Fruit fly (Drosophila melanogaster) whole organism, embryonic: ENCODE measurements around the gene ash1.

ENCODE experiments used
- Awh ChIP-seq: fragments of 200-800 bp; sonication (Bioruptor generic); IDR thresholded peaks from 2 replicates; pipeline ENCODE4, ENCODE4 v1.3.6; 2022; ENCODE audit warnings: missing biosample characterization, missing genetic modification characterization
- CG10147 ChIP-seq: fragments of 200-800 bp; sonication (Bioruptor generic); optimal IDR thresholded peaks from 2 replicates; lab custom pipeline; 2019; ENCODE audit warnings: missing biosample characterization, mild to moderate bottlenecking, missing genetic modification characterization, moderate library complexity
- CG1024 ChIP-seq: fragments of 200-800 bp; sonication (Bioruptor generic); IDR thresholded peaks from 2 replicates; pipeline ENCODE4 v1.3.6; 2022; ENCODE audit warnings: missing biosample characterization, missing genetic modification characterization
- CG10274 ChIP-seq: fragments of 200-800 bp; sonication (Bioruptor generic); optimal IDR thresholded peaks from 3 replicates; lab custom pipeline; 2017; ENCODE audit warnings: missing biosample characterization, mild to moderate bottlenecking, missing genetic modification characterization
- CG10565 ChIP-seq: fragments of 200-800 bp; sonication (Bioruptor generic); optimal IDR thresholded peaks from 3 replicates; lab custom pipeline; 2016; ENCODE audit warnings: missing biosample characterization, mild to moderate bottlenecking, missing genetic modification characterization
- CG10959 ChIP-seq: fragments of 200-800 bp; sonication (Bioruptor generic); IDR thresholded peaks from 2 replicates; pipeline ENCODE4 v1.3.6; 2022; ENCODE audit warnings: missing biosample characterization, missing genetic modification characterization
- CG11456 ChIP-seq: fragments of 200-800 bp; sonication (Bioruptor generic); IDR thresholded peaks from 3 replicates; pipeline ENCODE4 v1.3.6; 2022; ENCODE audit warnings: missing biosample characterization, missing genetic modification characterization
- CG11695 ChIP-seq: fragments of 200-800 bp; sonication (Bioruptor generic); IDR thresholded peaks from 3 replicates; pipeline ENCODE4 v1.3.6; 2022; ENCODE audit warnings: missing biosample characterization, missing genetic modification characterization
- CG13296 ChIP-seq: fragments of 200-800 bp; sonication (Bioruptor generic); optimal IDR thresholded peaks from 3 replicates; lab custom pipeline; 2018; ENCODE audit warnings: missing biosample characterization, mild to moderate bottlenecking, missing genetic modification characterization
- CG1602 ChIP-seq: fragments of 200-800 bp; sonication (Bioruptor generic); optimal IDR thresholded peaks from 3 replicates; lab custom pipeline; 2016; ENCODE audit warnings: missing biosample characterization, missing genetic modification characterization
- CG1792 ChIP-seq: fragments of 200-800 bp; sonication (Bioruptor generic); optimal IDR thresholded peaks from 2 replicates; lab custom pipeline; 2016; ENCODE audit warnings: missing biosample characterization, missing genetic modification characterization
- CG18764 ChIP-seq: fragments of 200-800 bp; sonication (Bioruptor generic); optimal IDR thresholded peaks from 3 replicates; lab custom pipeline; 2016; ENCODE audit warnings: missing biosample characterization, missing genetic modification characterization
- CG2129 ChIP-seq: fragments of 200-800 bp; sonication (Bioruptor generic); IDR thresholded peaks from 2 replicates; pipeline ENCODE4 v1.3.6; 2022; ENCODE audit warnings: missing biosample characterization, missing genetic modification characterization; ENCODE audit not compliant: partially characterized antibody
- CG2712 ChIP-seq: fragments of 200-800 bp; optimal IDR thresholded peaks from 3 replicates; lab custom pipeline; 2019; ENCODE audit warnings: missing biosample characterization, mild to moderate bottlenecking, missing genetic modification characterization, moderate library complexity
- CG30431 ChIP-seq: fragments of 200-800 bp; sonication (Bioruptor generic); optimal IDR thresholded peaks from 2 replicates; lab custom pipeline; 2017; ENCODE audit warnings: missing biosample characterization, missing genetic modification characterization
- CG3281 ChIP-seq: fragments of 200-800 bp; sonication (Bioruptor generic); optimal IDR thresholded peaks from 3 replicates; lab custom pipeline; 2017; ENCODE audit warnings: missing biosample characterization, mild to moderate bottlenecking, missing genetic modification characterization
- CG34224 ChIP-seq: fragments of 200-800 bp; sonication (Bioruptor generic); IDR thresholded peaks from 3 replicates; pipeline ENCODE4 v1.3.6; 2022; ENCODE audit warnings: missing biosample characterization, missing genetic modification characterization; ENCODE audit not compliant: partially characterized antibody
- CG4404 ChIP-seq: fragments of 200-800 bp; sonication (Bioruptor generic); IDR thresholded peaks from 2 replicates; pipeline ENCODE4 v1.3.6; 2022; ENCODE audit warnings: missing biosample characterization, missing genetic modification characterization
- CG7786 ChIP-seq: fragments of 200-800 bp; sonication (Bioruptor generic); optimal IDR thresholded peaks from 2 replicates; lab custom pipeline; 2016; ENCODE audit warnings: missing biosample characterization, missing genetic modification characterization
- CG9932 ChIP-seq: fragments of 200-800 bp; sonication (Bioruptor generic); IDR thresholded peaks from 2 replicates; pipeline ENCODE4 v1.3.6; 2022; ENCODE audit warnings: missing biosample characterization, missing genetic modification characterization
- Hand ChIP-seq: fragments of 200-800 bp; sonication (Bioruptor generic); optimal IDR thresholded peaks from 2 replicates; lab custom pipeline; 2017; ENCODE audit warnings: mild to moderate bottlenecking, missing biosample characterization, missing genetic modification reagents, missing genetic modification characterization
- Lim3 ChIP-seq: fragments of 200-800 bp; sonication (Bioruptor generic); IDR thresholded peaks from 2 replicates; pipeline ENCODE4 v1.3.6; 2022; ENCODE audit warnings: missing biosample characterization, missing genetic modification characterization
- MBD-R2 ChIP-seq: fragments of 200-800 bp; sonication (Bioruptor generic); IDR thresholded peaks from 2 replicates; pipeline ENCODE4 v1.3.6; 2022; ENCODE audit warnings: missing biosample characterization, missing genetic modification characterization
- NC2α ChIP-seq: fragments of 200-800 bp; sonication (Bioruptor generic); optimal IDR thresholded peaks from 2 replicates; lab custom pipeline; 2016; ENCODE audit warnings: missing biosample characterization, missing genetic modification characterization
- Opbp ChIP-seq: fragments of 200-800 bp; sonication (Bioruptor generic); IDR thresholded peaks from 3 replicates; pipeline ENCODE4 v1.3.6; 2022; ENCODE audit warnings: missing biosample characterization, missing genetic modification characterization; ENCODE audit not compliant: partially characterized antibody
- Pdp1 ChIP-seq, 2 experiments: fragments of 200-800 bp; sonication (Bioruptor generic); optimal IDR thresholded peaks; 3 replicates each; lab custom pipeline; 2016; ENCODE audit warnings: missing biosample characterization in 2 of 2, missing genetic modification characterization in 2 of 2, mild to moderate bottlenecking in 1 of 2, moderate library complexity in 1 of 2
- Ravus ChIP-seq: fragments of 200-800 bp; sonication (Bioruptor generic); IDR thresholded peaks from 2 replicates; pipeline ENCODE4 v1.3.6; 2022; ENCODE audit warnings: missing biosample characterization, missing genetic modification characterization
- Six4 ChIP-seq: fragments of 200-800 bp; sonication (Bioruptor generic); optimal IDR thresholded peaks from 2 replicates; lab custom pipeline; 2016; ENCODE audit warnings: missing biosample characterization, missing genetic modification characterization
- Sox102F ChIP-seq: fragments of 200-800 bp; sonication (Bioruptor generic); optimal IDR thresholded peaks from 2 replicates; lab custom pipeline; 2018; ENCODE audit warnings: missing biosample characterization, mild to moderate bottlenecking, missing genetic modification characterization, moderate library complexity
- aop ChIP-seq: fragments of 200-800 bp; sonication (Bioruptor generic); IDR thresholded peaks from 2 replicates; pipeline ENCODE4 v1.3.6; 2022; ENCODE audit warnings: missing biosample characterization, missing genetic modification characterization
- bigmax ChIP-seq: fragments of 200-800 bp; sonication (Bioruptor generic); optimal IDR thresholded peaks from 2 replicates; lab custom pipeline; 2018; ENCODE audit warnings: missing biosample characterization, mild to moderate bottlenecking, missing genetic modification characterization
- dan ChIP-seq: fragments of 200-800 bp; sonication (Bioruptor generic); IDR thresholded peaks from 2 replicates; pipeline ENCODE4 v1.3.6; 2022; ENCODE audit warnings: missing biosample characterization, missing genetic modification characterization
- gsb ChIP-seq: fragments of 200-800 bp; sonication (Bioruptor generic); IDR thresholded peaks from 2 replicates; pipeline ENCODE4 v1.3.6; 2022; ENCODE audit warnings: missing biosample characterization, missing genetic modification characterization
- hb ChIP-seq: fragments of 200-800 bp; sonication (Bioruptor generic); IDR thresholded peaks from 3 replicates; pipeline ENCODE4 v1.3.6; 2022; ENCODE audit warnings: missing biosample characterization, missing genetic modification characterization; ENCODE audit not compliant: partially characterized antibody
- her ChIP-seq: fragments of 200-800 bp; sonication (Bioruptor generic); optimal IDR thresholded peaks from 2 replicates; lab custom pipeline; 2016; ENCODE audit warnings: missing biosample characterization, missing genetic modification characterization
- jumu ChIP-seq: fragments of 200-800 bp; sonication (Bioruptor generic); optimal IDR thresholded peaks from 3 replicates; lab custom pipeline; 2016; ENCODE audit warnings: missing biosample characterization, missing genetic modification characterization
- lmd ChIP-seq: fragments of 200-800 bp; sonication (Bioruptor generic); IDR thresholded peaks from 2 replicates; pipeline ENCODE4 v1.3.6; 2022; ENCODE audit warnings: missing biosample characterization, missing genetic modification characterization
- maf-S ChIP-seq: fragments of 200-800 bp; sonication (Bioruptor generic); optimal IDR thresholded peaks from 2 replicates; lab custom pipeline; 2016; ENCODE audit warnings: missing biosample characterization, missing genetic modification characterization
- oc ChIP-seq: fragments of 200-800 bp; sonication (Bioruptor generic); optimal IDR thresholded peaks from 2 replicates; lab custom pipeline; 2018; ENCODE audit warnings: missing biosample characterization, mild to moderate bottlenecking, missing genetic modification characterization, moderate library complexity
- prd ChIP-seq, 3 experiments: fragments of >200 bp in 2 of 3; fragments of 200-800 bp in 1 of 3; sonication (Bioruptor generic) in 1 of 3; optimal IDR thresholded peaks in 2 of 3; IDR thresholded peaks in 1 of 3; 2 replicates in 2 of 3; 3 replicates in 1 of 3; pipeline versions ENCODE4 v1.3.6 to Lab custom; 2017 to 2022; ENCODE audit warnings: missing biosample characterization in 1 of 3, missing genetic modification characterization in 1 of 3
- run ChIP-seq: fragments of 200-800 bp; sonication (Bioruptor generic); optimal IDR thresholded peaks from 3 replicates; lab custom pipeline; 2018; ENCODE audit warnings: missing biosample characterization, mild to moderate bottlenecking, missing genetic modification characterization
- slp2 ChIP-seq: fragments of 200-800 bp; sonication (Bioruptor generic); optimal IDR thresholded peaks from 2 replicates; lab custom pipeline; 2016; ENCODE audit warnings: missing biosample characterization, missing genetic modification characterization
- sob ChIP-seq: fragments of 200-800 bp; sonication (Bioruptor generic); IDR thresholded peaks from 2 replicates; pipeline ENCODE4 v1.3.6; 2022; ENCODE audit warnings: missing biosample characterization, missing genetic modification characterization
- tgo ChIP-seq: fragments of 200-800 bp; sonication (Bioruptor generic); IDR thresholded peaks from 3 replicates; pipeline ENCODE4 v1.3.6; 2022; ENCODE audit warnings: missing biosample characterization, missing genetic modification characterization
- tio ChIP-seq: fragments of 200-800 bp; sonication (Bioruptor generic); optimal IDR thresholded peaks from 2 replicates; lab custom pipeline; 2017; ENCODE audit warnings: missing biosample characterization, missing genetic modification characterization, inconsistent platforms
- twi ChIP-seq: fragments of 200-800 bp; optimal IDR thresholded peaks from 2 replicates; lab custom pipeline; 2019; ENCODE audit warnings: missing biosample characterization, mild to moderate bottlenecking, missing genetic modification characterization, moderate library complexity
- zen2 ChIP-seq: fragments of 200-800 bp; sonication (Bioruptor generic); IDR thresholded peaks from 3 replicates; pipeline ENCODE4 v1.3.6; 2022; ENCODE audit warnings: missing biosample characterization, missing genetic modification characterization; ENCODE audit not compliant: partially characterized antibody

ash1 gene

DNA sequence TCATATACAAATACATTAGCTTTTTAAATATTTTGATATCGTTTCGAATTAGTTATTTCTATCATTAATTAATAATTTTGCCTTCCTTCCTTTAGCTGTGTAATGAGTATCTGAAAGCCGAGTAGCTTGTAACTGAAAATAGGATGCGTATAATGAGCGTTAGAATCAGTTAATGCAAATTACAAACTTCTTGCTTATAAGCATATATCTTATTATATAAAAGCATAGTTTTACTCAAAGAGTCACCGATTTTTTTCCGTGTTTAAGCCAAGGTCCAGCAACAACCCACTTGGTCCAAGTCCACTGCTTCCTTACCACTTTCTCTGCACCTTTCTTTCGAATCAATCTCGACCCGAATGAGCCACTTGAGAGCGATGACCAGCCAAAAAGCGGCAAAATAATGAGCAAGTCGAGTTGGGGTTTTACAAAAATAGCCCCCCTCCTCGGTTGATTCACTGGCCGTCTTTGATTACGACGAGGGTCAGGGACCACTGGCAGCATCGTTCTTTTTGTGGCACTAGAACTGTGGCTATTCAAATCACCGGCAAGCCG lies 42.6 kb downstream of the ash1 start (continued):
- TF ChIP-seq aop (no peak), maf-S (GFP tag; lab: Kevin White, UChicago) (no peak)

DNA sequence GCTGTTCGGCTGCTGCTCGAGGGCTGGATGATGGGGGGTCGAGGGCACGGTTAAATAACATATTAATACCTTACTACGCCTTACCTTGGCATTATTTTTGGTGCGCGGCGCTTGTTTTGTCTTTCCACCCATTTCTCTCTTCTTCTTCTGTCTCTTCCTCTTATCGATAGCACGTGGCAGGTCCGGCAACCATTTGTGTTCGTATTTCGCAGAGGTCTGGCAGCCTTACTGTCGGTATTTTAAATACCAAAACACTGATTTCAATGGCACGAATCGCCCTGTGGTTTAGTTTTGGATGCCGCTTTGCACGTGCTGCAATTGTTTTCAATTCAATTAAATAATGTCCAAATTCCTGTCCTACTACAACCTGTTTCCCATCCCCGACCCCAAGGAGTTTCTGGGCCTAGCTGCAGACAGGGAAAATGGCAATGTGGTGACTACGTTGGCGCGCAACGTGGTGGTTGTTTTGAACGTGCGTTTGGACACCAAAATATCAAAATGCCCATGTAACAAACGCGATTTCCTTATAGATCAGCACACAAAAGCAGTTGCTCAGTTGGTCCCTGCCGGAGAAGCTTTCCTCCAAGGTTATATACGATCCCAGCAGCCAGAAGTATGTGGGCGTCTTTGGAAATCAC lies 46.3 kb downstream of the ash1 start, which contains the start of the genes Ltn1 and CG9300:
TSS of gene Ltn1 (minus strand) at position 155 of the 638 bp plus-strand sequence.
TSS of gene CG9300 (plus strand) at position 285 of the 638 bp plus-strand sequence.
- TF ChIP-seq CG10274 (no peak), CG11695 (GFP tag; lab: Robert Waterston, UW) (0 out of 3 replicates have a peak, but pooled peaks have one; percentile 14), CG10959 (GFP tag; lab: Robert Waterston, UW) (no peak), CG10147 (GFP tag; lab: Kevin White, UChicago) (no peak), maf-S (GFP tag; lab: Kevin White, UChicago) (no peak), CG7786 (peak; percentile 1), CG2129 (GFP tag; lab: Robert Waterston, UW) (no peak), Ravus (no peak), CG11456 (GFP tag; lab: Robert Waterston, UW) (no peak), tio (GFP tag; lab: Kevin White, UChicago) (no peak), prd (optimal IDR thresholded peaks at IDR 0.05; lab: Kevin White, UChicago) (no peak), prd (GFP tag; IDR thresholded peaks at IDR 0.05; lab: Robert Waterston, UW) (peak; percentile 33; the same call in 1 of the 3 replicates), Six4 (GFP tag; lab: Kevin White, UChicago) (no peak), CG30431 (GFP tag; lab: Kevin White, UChicago) (no peak), bigmax (GFP tag; lab: Kevin White, UChicago) (no peak), hb (no peak), Opbp (GFP tag; lab: Robert Waterston, UW) (peak; percentile 65), gsb (GFP tag; lab: Robert Waterston, UW) (no peak), Sox102F (no peak), sob (peak; percentile 52; the same call in 1 of the 2 replicates), CG4404 (no peak), CG13296 (GFP tag; lab: Kevin White, UChicago) (no peak), MBD-R2 (peak; percentile 97), twi (no peak), NC2α (GFP tag; lab: Kevin White, UChicago) (peak; percentile 10), zen2 (peak; percentile 12; the same call in 2 of the 3 replicates), CG10565 (GFP tag; lab: Kevin White, UChicago) (no peak), Lim3 (GFP tag; lab: Robert Waterston, UW) (no peak), CG18764 (GFP tag; lab: Kevin White, UChicago) (no peak), CG1602 (no peak), jumu (GFP tag; lab: Kevin White, UChicago) (peak; percentile 35), CG34224 (peak; percentile 32; the same call in 1 of the 3 replicates), Hand (GFP tag; lab: Kevin White, UChicago) (no peak), run (no peak), oc (no peak), tgo (GFP tag; lab: Robert Waterston, UW) (no peak), CG1792 (no peak), lmd (GFP tag; lab: Robert Waterston, UW) (no peak; the same call in 1 of the 2 replicates), Pdp1 (GFP tag; optimal IDR thresholded peaks at IDR 0.05; lab: Kevin White, UChicago) (no peak), slp2 (GFP tag; lab: Kevin White, UChicago) (no peak), CG3281 (GFP tag; lab: Kevin White, UChicago) (no peak), CG1024 (GFP tag; lab: Robert Waterston, UW) (no peak), Awh (GFP tag; lab: Robert Waterston, UW) (0 out of 2 replicates have a peak, but pooled peaks have one; percentile 8), her (peak; percentile 28), CG9932 (GFP tag; lab: Robert Waterston, UW) (0 out of 2 replicates have a peak, but pooled peaks have one; percentile 34), dan (GFP tag; lab: Robert Waterston, UW) (no peak), CG2712 (tag; lab: Kevin White, UChicago) (no peak)
